Fruit fly (Drosophila melanogaster): Measurements from ENCODE around the gene slgA.

Gene slgA

DNA sequence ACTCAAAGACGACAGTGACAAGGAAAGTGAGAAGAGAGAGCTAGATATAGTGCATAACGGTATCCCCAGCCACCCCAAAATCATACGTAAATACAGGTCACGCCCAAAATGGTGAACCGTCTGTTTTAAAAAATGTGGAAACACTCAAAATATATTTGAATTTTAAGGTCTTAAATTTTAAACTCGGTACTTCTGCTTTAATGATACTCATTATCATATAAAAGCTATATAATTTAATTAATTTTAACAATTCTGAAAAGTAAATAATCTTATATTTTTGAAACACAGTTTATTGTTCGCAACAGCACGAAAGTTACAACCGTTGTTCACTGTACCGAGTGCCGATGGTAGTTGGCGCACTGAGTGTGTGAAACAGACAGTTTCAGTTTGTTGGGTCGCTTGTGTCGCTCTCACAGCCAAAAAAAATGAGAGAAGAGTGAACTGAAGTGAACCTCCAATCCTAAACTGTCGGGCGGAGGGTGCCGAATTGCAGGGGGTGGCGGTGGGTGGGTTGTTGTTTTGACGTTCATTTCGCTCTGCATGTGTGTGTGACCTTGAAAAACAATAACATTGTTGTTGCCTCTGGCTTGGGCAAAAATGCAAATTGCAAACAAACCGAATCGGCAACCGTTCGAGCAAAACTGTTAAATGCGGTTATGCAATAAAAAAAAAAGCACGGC, 7.4 kb upstream of the slgA start (continued):
- peak; percentile 58 for TF ChIP-seq Mad (GFP tag; optimal IDR thresholded peaks at IDR 0.05)
- TF ChIP-seq Xbp1 (GFP tag; optimal IDR thresholded peaks at IDR 0.05), result peak; percentile 85
- TF ChIP-seq CG31441 (GFP tag; IDR thresholded peaks at IDR 0.05), result peak; percentile 92
- TF ChIP-seq CG8089 (GFP tag; optimal IDR thresholded peaks at IDR 0.05), result peak; percentile 1
- TF ChIP-seq CG15269 (tag; optimal IDR thresholded peaks at IDR 0.05), result peak; percentile 95
- TF ChIP-seq CG18011 (GFP tag; optimal IDR thresholded peaks at IDR 0.05), result peak; percentile 72
- TF ChIP-seq Dll (GFP tag; IDR thresholded peaks at IDR 0.05; ENCODE audit: partially characterized antibody), result no peak
- TF ChIP-seq al (GFP tag; IDR thresholded peaks at IDR 0.05), result peak; percentile 74
- TF ChIP-seq fd3F (GFP tag; optimal IDR thresholded peaks at IDR 0.05), result peak; percentile 86
- peak; percentile 87 for TF ChIP-seq ranshi (GFP tag; IDR thresholded peaks at IDR 0.05)
- peak; percentile 74 for TF ChIP-seq trh (GFP tag; optimal IDR thresholded peaks at IDR 0.05)
- TF ChIP-seq NC2α (GFP tag; optimal IDR thresholded peaks at IDR 0.05), result no peak
- no peak; the same call in 1 of the 2 replicates for TF ChIP-seq CG1024 (GFP tag; IDR thresholded peaks at IDR 0.05)
- peak; percentile 83 for TF ChIP-seq Awh (GFP tag; IDR thresholded peaks at IDR 0.05)
- TF ChIP-seq NFAT (GFP tag; IDR thresholded peaks at IDR 0.05), result peak; percentile 68
- TF ChIP-seq CG3281 (GFP tag; optimal IDR thresholded peaks at IDR 0.05), result peak; percentile 95
- peak; percentile 75 for TF ChIP-seq lbe (GFP tag; optimal IDR thresholded peaks at IDR 0.05)
- peak; percentile 87 for TF ChIP-seq salm (tag; optimal IDR thresholded peaks at IDR 0.05)
- peak; percentile 57 for TF ChIP-seq ap (GFP tag; IDR thresholded peaks at IDR 0.05)
- peak; percentile 29 for TF ChIP-seq CG13624 (GFP tag; optimal IDR thresholded peaks at IDR 0.05)
- TF ChIP-seq gem (tag; optimal IDR thresholded peaks at IDR 0.05), result peak; percentile 96
- peak; percentile 84 for TF ChIP-seq Vsx1 (GFP tag; optimal IDR thresholded peaks at IDR 0.05)
- TF ChIP-seq gcm (GFP tag; optimal IDR thresholded peaks at IDR 0.05), result peak; percentile 90
- TF ChIP-seq tgo (GFP tag; IDR thresholded peaks at IDR 0.05), result peak; percentile 88
- peak; percentile 81 for TF ChIP-seq trem (tag; optimal IDR thresholded peaks at IDR 0.05)
- TF ChIP-seq btn (GFP tag; optimal IDR thresholded peaks at IDR 0.05), result no peak
- peak; percentile 89 for TF ChIP-seq Dbx (GFP tag; IDR thresholded peaks at IDR 0.05)
- TF ChIP-seq CG9609 (GFP tag; optimal IDR thresholded peaks at IDR 0.05), result peak; percentile 17
- TF ChIP-seq YL-1 (GFP tag; optimal IDR thresholded peaks at IDR 0.05), result peak; percentile 63
- TF ChIP-seq Ada2b (GFP tag; IDR thresholded peaks at IDR 0.05), result peak; percentile 90
- TF ChIP-seq jumu (GFP tag; optimal IDR thresholded peaks at IDR 0.05), result peak; percentile 41
- TF ChIP-seq Rfx (GFP tag; IDR thresholded peaks at IDR 0.05), result peak; percentile 90
- TF ChIP-seq Abd-B (GFP tag; optimal IDR thresholded peaks at IDR 0.05), result peak; percentile 90
- peak; percentile 63; the same call in 1 of the 3 replicates for TF ChIP-seq C15 (GFP tag; IDR thresholded peaks at IDR 0.05)
- TF ChIP-seq yki (optimal IDR thresholded peaks at IDR 0.05), result no peak
- TF ChIP-seq esg (GFP tag; conservative IDR thresholded peaks at IDR 0.05), result peak; percentile 88
- peak; percentile 20 to 94 for TF ChIP-seq Hr51 (GFP tag; optimal IDR thresholded peaks at IDR 0.05)
- TF ChIP-seq ac (GFP tag; optimal IDR thresholded peaks at IDR 0.05), result peak; percentile 42
- TF ChIP-seq CG16779 (GFP tag; IDR thresholded peaks at IDR 0.05), result peak; percentile 71
- TF ChIP-seq CG10366 (GFP tag; IDR thresholded peaks at IDR 0.05), result peak; percentile 87
- peak in 1 of 3 experiments; percentile 78 for TF ChIP-seq Stat92E (GFP tag; optimal IDR thresholded peaks at IDR 0.05)
- peak; percentile 75 for TF ChIP-seq CG14667 (GFP tag; IDR thresholded peaks at IDR 0.05)
- TF ChIP-seq Hmx (GFP tag; optimal IDR thresholded peaks at IDR 0.05), result no peak
- TF ChIP-seq peb (GFP tag; IDR thresholded peaks at IDR 0.05), result peak; percentile 77
- peak; percentile 93 for TF ChIP-seq slbo (GFP tag; IDR thresholded peaks at IDR 0.05)
- peak; percentile 55 for TF ChIP-seq nom (GFP tag; optimal IDR thresholded peaks at IDR 0.05)
- peak; percentile 86 for TF ChIP-seq CG10267 (tag; optimal IDR thresholded peaks at IDR 0.05)
- TF ChIP-seq tup (GFP tag; optimal IDR thresholded peaks at IDR 0.05), result peak; percentile 36
- no peak for TF ChIP-seq HLHmδ (GFP tag; optimal IDR thresholded peaks at IDR 0.05)
- TF ChIP-seq p53 (GFP tag; optimal IDR thresholded peaks at IDR 0.05), result no peak

Data from whole organism, embryonic.